Fruit fly (Drosophila melanogaster): ENCODE data around the gene CG46394.

Gene CG46394

dm6 chr3L:11579919-11580318, 20.3 kb upstream of the CG46394 start, which contains the start of gene CG43390 (continued):
- peak; percentile 69 for TF ChIP-seq CG12299 (tag; optimal IDR thresholded peaks at IDR 0.05)
- no peak for TF ChIP-seq H15 (GFP tag; IDR thresholded peaks at IDR 0.05)
- peak; percentile 77 for TF ChIP-seq Fer1 (GFP tag; optimal IDR thresholded peaks at IDR 0.05)
- TF ChIP-seq sna (GFP tag; IDR thresholded peaks at IDR 0.05; ENCODE audit: partially characterized antibody) = no peak
- no peak for TF ChIP-seq Dbx (GFP tag; IDR thresholded peaks at IDR 0.05)
- TF ChIP-seq gfzf (GFP tag; optimal IDR thresholded peaks at IDR 0.05) = no peak
- TF ChIP-seq CG33213 (GFP tag; optimal IDR thresholded peaks at IDR 0.05) = no peak
- TF ChIP-seq CG12155 (GFP tag; optimal IDR thresholded peaks at IDR 0.05) = no peak
- no peak for TF ChIP-seq usp (GFP tag; optimal IDR thresholded peaks at IDR 0.05)
- no peak for TF ChIP-seq CG9727 (GFP tag; optimal IDR thresholded peaks at IDR 0.05)
- TF ChIP-seq CG13894 (tag; optimal IDR thresholded peaks at IDR 0.05) = peak; percentile 79
- no peak for TF ChIP-seq CG3163 (GFP tag; optimal IDR thresholded peaks at IDR 0.05)
- peak; percentile 39 for TF ChIP-seq CoRest (tag; optimal IDR thresholded peaks at IDR 0.05)
- TF ChIP-seq fd3F (GFP tag; optimal IDR thresholded peaks at IDR 0.05) = peak; percentile 92
- peak; percentile 90 for TF ChIP-seq CG12769 (tag; optimal IDR thresholded peaks at IDR 0.05)
- TF ChIP-seq CG18619 (GFP tag; optimal IDR thresholded peaks at IDR 0.05) = peak; percentile 50
- peak; percentile 57 for TF ChIP-seq unpg (GFP tag; optimal IDR thresholded peaks at IDR 0.05)
- TF ChIP-seq ATbp (GFP tag; optimal IDR thresholded peaks at IDR 0.05) = peak; percentile 69
- no peak for TF ChIP-seq ci (GFP tag; IDR thresholded peaks at IDR 0.05)
- peak; percentile 72 for TF ChIP-seq Dek (tag; optimal IDR thresholded peaks at IDR 0.05)
- TF ChIP-seq CG11695 (GFP tag; IDR thresholded peaks at IDR 0.05) = peak; percentile 75
- TF ChIP-seq CG1792 (GFP tag; optimal IDR thresholded peaks at IDR 0.05) = peak; percentile 11
- peak; percentile 60 for TF ChIP-seq Fer3 (tag; optimal IDR thresholded peaks at IDR 0.05)
- no peak for TF ChIP-seq row (GFP tag; IDR thresholded peaks at IDR 0.05)
- no peak for TF ChIP-seq CG14860 (GFP tag; IDR thresholded peaks at IDR 0.05; ENCODE audit: partially characterized antibody)
- TF ChIP-seq CG4328 (GFP tag; optimal IDR thresholded peaks at IDR 0.05) = no peak
- TF ChIP-seq CG8924 (tag; optimal IDR thresholded peaks at IDR 0.05) = no peak
- TF ChIP-seq CG17359 (tag; optimal IDR thresholded peaks at IDR 0.05) = no peak
- peak; percentile 7 for TF ChIP-seq CG12744 (GFP tag; optimal IDR thresholded peaks at IDR 0.05)
- no peak for TF ChIP-seq Antp (GFP tag; optimal IDR thresholded peaks at IDR 0.05)
- TF ChIP-seq sd (tag; optimal IDR thresholded peaks at IDR 0.05) = peak; percentile 64
- TF ChIP-seq Side (GFP tag; optimal IDR thresholded peaks at IDR 0.05) = no peak
- peak; percentile 37; the same call in 1 of the 2 replicates for TF ChIP-seq Adf1 (GFP tag; IDR thresholded peaks at IDR 0.05)
- no peak for TF ChIP-seq Blimp-1 (GFP tag; optimal IDR thresholded peaks at IDR 0.05)
- peak; percentile 6 for TF ChIP-seq CG6813 (GFP tag; optimal IDR thresholded peaks at IDR 0.05)
- TF ChIP-seq br (optimal IDR thresholded peaks at IDR 0.05) = no peak
- TF ChIP-seq so (GFP tag; IDR thresholded peaks at IDR 0.05) = no peak
- no peak for TF ChIP-seq tx (GFP tag; optimal IDR thresholded peaks at IDR 0.05)
- no peak for TF ChIP-seq ash1 (GFP tag; optimal IDR thresholded peaks at IDR 0.05)
- peak; percentile 65 for TF ChIP-seq CG15011 (GFP tag; optimal IDR thresholded peaks at IDR 0.05)
- no peak for TF ChIP-seq Doc2 (GFP tag; IDR thresholded peaks at IDR 0.05)
- peak in 1 of 2 experiments; percentile 45 for TF ChIP-seq insv (GFP tag; optimal IDR thresholded peaks at IDR 0.05)
- TF ChIP-seq mam (GFP tag; optimal IDR thresholded peaks at IDR 0.05) = peak; percentile 10
- TF ChIP-seq Gug (GFP tag; IDR thresholded peaks at IDR 0.05) = no peak
- no peak for TF ChIP-seq kay (GFP tag; optimal IDR thresholded peaks at IDR 0.05)
- TF ChIP-seq CG15696 (tag; optimal IDR thresholded peaks at IDR 0.05) = no peak
- peak; percentile 29 for TF ChIP-seq bcd (GFP tag; optimal IDR thresholded peaks at IDR 0.05)
- no peak for TF ChIP-seq Abd-B (GFP tag; optimal IDR thresholded peaks at IDR 0.05)
- TF ChIP-seq CG1647 (GFP tag; optimal IDR thresholded peaks at IDR 0.05) = peak; percentile 48
- TF ChIP-seq CG15514 (GFP tag; optimal IDR thresholded peaks at IDR 0.05) = peak; percentile 38
- TF ChIP-seq B-H2 (GFP tag; optimal IDR thresholded peaks at IDR 0.05) = peak; percentile 69

All from whole organism, embryonic.